Worm (Caenorhabditis elegans): ENCODE data around the gene C52B9.8.

Gene C52B9.8

DNA sequence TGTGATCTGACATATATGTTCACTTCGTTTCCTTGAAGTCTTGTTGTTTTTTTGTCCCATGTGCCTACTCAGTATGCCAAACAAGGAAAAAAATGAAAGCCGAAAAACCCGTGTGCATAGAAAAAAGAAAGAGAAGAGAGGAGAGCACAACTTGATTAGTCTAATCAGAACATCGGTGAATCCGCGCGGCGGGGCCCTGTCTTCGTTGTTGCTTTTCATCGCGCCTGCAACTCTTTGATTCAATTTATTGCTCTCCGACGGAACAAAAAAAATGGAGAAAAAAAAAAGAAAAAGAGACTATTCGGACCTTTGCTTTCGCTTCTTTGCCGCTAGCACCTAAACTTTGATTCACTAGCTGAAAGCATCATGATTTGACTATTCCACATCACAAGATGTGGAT, 3.4 kb upstream of the C52B9.8 start:
- TF ChIP-seq dao-5 (tag; optimal IDR thresholded peaks at IDR 0.05) (no peak), him-1 (tag; optimal IDR thresholded peaks at IDR 0.05) (no peak), W03F9.2 (tag; optimal IDR thresholded peaks at IDR 0.05) (no peak)

DNA sequence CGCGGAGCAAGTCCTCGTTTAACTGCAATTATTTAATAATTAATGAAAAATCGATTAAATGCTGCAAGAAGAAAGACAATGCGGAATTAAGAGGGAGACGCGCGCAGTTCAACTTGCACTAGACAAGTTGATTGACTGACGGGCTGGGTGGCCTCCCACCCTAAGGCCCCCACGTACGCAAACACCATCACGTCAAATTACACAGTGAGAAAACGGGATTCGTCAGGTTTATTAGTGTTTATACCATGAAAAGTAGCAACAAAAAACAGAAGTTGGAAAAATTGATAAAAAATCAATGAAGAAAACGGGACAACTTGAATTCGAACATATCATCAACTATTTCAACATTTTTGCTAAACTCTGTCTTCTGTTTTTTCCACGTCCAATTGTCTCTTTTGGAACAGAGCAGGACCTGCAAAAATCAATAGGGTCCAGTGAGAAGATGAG, 4.0 kb downstream of the C52B9.8 start:
- TF ChIP-seq W03F9.2 (tag; optimal IDR thresholded peaks at IDR 0.05): no peak
- TF ChIP-seq him-1 (tag; optimal IDR thresholded peaks at IDR 0.05): no peak
- TF ChIP-seq dao-5 (tag; optimal IDR thresholded peaks at IDR 0.05): no peak

DNA sequence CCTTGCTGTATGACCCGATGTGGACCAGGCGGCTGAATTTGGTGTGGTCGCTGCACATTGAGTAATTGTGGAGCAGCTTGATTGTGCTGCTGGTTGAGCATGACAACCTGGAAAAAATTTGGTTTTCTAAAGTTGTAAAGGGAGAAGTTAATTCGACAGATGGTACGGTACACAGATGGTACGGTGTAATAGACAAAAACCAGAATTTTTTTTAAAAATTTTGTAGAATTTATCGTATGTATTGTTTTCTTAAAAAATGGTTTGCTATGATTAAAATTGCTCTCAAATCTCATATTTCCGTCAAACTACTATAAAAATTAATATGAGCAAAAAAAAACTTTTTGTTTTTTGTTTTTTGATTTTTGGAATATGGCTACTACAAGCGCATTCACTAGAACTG, 4.7 kb downstream of the C52B9.8 start, which contains the start of gene pqn-15:
TSS of gene pqn-15 (minus strand) at position 101 of the 400 bp plus-strand sequence.
- TF ChIP-seq dao-5 (tag; optimal IDR thresholded peaks at IDR 0.05) (no peak), him-1 (tag; optimal IDR thresholded peaks at IDR 0.05) (no peak), W03F9.2 (tag; optimal IDR thresholded peaks at IDR 0.05) (no peak)

DNA sequence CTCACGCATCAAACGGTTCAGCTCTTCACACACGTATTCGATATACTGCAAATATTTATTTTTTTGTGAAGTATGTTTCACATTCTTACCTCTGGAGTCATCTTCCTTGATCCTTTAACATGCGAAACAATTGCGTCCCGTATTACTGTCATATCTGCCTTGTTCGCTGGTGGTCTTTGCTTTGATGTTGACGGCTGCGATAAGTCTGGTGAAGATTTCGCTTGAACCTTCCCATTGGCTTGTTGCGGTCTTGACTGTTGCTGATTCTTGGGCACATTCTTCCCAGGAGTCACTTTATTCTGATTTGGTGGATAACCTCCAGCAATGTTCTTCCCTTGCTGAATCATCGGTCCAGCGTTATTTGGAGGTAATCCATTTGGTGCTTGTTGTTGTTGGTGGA, 8.4 kb downstream of the C52B9.8 start:
- TF ChIP-seq him-1 (tag; optimal IDR thresholded peaks at IDR 0.05) (no peak), dao-5 (tag; optimal IDR thresholded peaks at IDR 0.05) (no peak), W03F9.2 (tag; optimal IDR thresholded peaks at IDR 0.05) (no peak)

DNA sequence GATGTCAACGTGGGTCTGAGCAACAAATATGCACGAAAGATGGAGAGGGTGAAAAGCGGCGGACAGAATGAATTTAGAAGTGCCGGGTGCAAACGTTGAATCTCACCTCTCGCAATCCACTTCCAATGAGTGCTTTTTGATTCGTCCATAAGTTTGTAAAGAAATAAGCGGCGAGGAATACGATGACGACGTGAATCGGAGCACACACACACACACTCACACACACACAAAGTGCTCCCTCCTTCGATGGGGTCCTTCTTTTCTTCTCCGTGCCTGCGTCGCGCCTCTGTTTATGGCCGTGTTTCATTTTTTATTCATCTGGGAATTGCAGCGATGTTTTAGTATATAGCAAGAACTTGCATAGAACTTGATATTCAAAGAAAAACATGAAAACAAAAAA, 14.1 kb downstream of the C52B9.8 start, which contains the start of gene paf-2:
TSS of gene paf-2 (minus strand) at position 290 of the 400 bp plus-strand sequence.
- TF ChIP-seq W03F9.2 (tag; optimal IDR thresholded peaks at IDR 0.05) (no peak), dao-5 (tag; optimal IDR thresholded peaks at IDR 0.05) (no peak), him-1 (tag; optimal IDR thresholded peaks at IDR 0.05) (no peak)

DNA sequence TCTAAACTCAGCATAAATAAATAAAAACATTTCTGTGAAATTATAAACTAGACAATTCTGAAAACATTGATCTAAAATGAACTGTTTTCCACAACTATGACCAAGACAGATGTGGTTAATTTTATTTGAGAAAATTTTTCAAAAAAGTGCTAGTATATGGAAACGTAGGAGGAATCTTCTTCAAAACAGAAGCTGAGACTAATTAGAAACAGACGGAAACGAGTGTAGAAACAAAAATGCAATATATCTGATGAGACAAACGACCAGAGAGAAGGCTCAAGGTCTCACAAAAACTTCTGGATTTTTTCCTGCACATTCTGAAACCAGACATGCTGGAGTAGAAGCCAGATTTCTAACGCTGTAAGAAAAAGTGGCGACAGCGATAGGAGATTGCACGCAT, 15.7 kb downstream of the C52B9.8 start:
- TF ChIP-seq dao-5 (tag; optimal IDR thresholded peaks at IDR 0.05) (no peak), him-1 (tag; optimal IDR thresholded peaks at IDR 0.05) (no peak), W03F9.2 (tag; optimal IDR thresholded peaks at IDR 0.05) (no peak)

DNA sequence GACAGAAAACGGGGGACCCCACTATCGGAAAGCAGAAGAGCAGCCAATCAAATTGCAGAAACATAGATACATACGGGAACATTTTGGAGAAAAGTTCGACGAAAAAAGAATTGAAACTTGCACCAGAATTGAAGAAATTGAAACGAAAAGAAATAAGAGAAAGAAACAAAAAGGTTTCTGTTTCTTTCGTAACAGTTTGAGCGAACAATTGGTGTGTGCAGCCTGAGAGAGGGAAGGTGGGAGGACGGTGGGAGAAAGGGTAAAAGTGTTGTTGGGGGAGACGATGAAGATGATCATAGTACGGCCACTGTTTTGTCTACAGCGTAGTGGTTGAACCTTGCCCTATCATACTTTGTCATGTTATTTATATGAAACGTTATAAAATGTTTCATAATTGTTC, 16.6 kb downstream of the C52B9.8 start:
- TF ChIP-seq dao-5 (tag; optimal IDR thresholded peaks at IDR 0.05) (no peak), him-1 (tag; optimal IDR thresholded peaks at IDR 0.05) (no peak), W03F9.2 (tag; optimal IDR thresholded peaks at IDR 0.05) (no peak)

DNA sequence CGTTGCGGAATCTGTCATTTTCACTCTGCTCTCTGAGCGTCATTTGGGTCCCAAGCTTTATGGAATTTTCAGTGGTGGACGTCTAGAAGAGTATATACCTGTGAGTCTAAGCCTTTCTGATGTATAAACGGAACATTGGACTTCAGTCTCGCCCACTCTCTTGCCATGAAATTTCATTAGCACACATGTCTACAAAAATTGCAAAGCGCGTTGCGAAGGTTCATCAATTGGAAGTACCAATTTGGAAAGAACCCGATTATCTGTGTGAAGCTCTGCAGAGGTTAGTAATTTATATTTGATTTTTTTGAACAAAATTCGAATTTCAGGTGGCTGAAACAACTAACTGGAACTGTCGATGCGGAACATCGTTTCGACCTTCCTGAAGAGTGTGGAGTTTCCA, 21.8 kb downstream of the C52B9.8 start:
- TF ChIP-seq dao-5 (tag; optimal IDR thresholded peaks at IDR 0.05) (no peak), him-1 (tag; optimal IDR thresholded peaks at IDR 0.05) (no peak), W03F9.2 (tag; optimal IDR thresholded peaks at IDR 0.05) (no peak)

DNA sequence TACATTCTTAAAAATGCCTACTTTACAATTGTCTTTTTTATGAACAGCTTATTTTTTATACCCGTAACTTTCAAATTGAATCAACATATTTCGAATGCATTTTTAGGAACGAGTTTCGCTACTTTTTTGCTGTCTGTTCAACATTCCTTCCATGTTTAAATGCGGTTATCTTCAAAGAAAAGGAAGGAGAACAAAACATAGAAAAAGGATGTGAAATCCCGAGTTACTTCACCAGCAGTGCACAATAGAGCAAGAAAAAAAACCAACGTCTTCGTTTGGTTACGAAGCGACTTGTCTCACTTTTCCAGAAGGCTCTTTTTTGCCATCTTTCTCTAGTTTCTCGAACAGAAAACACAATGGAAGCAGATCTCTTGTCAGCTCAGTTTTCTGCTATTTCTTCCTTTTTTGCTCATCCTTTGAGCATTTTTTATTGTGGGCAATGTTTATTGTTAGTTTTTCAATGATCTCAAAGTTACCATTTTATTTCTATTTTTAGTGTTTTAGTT, 25.8 kb downstream of the C52B9.8 start, which contains the start of gene cka-2:
TSS of gene cka-2 (plus strand) at position 456 of the 506 bp plus-strand sequence.
- TF ChIP-seq dao-5 (tag; optimal IDR thresholded peaks at IDR 0.05): no peak
- no peak for TF ChIP-seq him-1 (tag; optimal IDR thresholded peaks at IDR 0.05)
- no peak for TF ChIP-seq W03F9.2 (tag; optimal IDR thresholded peaks at IDR 0.05)

DNA sequence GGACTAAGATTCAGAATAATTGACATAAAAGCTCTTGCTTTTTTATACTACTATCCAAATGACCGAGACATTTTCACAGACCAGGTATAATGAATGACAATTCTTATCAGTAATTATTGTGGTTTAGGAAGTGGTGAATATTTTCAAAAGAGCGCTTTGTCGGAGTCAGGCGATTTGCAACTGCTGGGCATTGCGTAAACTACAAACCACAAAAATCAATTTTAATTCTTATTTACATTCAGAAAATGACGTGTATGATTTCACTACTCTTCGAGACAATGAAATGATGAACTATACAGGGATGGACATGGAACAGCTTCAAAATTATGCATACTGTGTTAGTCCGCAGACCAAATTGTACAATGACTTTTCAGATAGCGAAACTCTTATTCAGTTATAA, 27.1 kb downstream of the C52B9.8 start:
- TF ChIP-seq him-1 (tag; optimal IDR thresholded peaks at IDR 0.05): no peak
- no peak for TF ChIP-seq dao-5 (tag; optimal IDR thresholded peaks at IDR 0.05)
- TF ChIP-seq W03F9.2 (tag; optimal IDR thresholded peaks at IDR 0.05): no peak

DNA sequence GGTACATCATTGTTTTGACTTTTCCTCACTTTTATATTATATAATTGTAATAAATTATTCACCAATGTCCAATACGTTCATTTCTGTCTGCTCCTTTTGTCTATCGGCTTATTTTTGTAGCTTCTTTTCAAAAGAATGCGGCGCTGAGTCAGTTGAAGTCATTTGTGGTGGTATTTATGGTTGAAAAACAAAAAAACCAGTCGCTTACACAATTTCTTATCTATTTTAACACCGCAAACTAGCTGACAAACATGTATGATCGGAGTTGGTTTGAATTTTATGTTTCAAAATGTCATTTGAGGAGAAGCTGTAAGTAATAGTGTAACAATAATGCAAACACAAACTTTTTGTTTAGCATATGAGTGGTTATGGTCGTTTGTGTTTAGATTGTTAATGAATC, 27.6 kb downstream of the C52B9.8 start, which contains the start of gene ets-10:
TSS of gene ets-10 (plus strand) at position 201 of the 400 bp plus-strand sequence.
- TF ChIP-seq dao-5 (tag; optimal IDR thresholded peaks at IDR 0.05) (no peak), W03F9.2 (tag; optimal IDR thresholded peaks at IDR 0.05) (no peak), him-1 (tag; optimal IDR thresholded peaks at IDR 0.05) (no peak)

DNA sequence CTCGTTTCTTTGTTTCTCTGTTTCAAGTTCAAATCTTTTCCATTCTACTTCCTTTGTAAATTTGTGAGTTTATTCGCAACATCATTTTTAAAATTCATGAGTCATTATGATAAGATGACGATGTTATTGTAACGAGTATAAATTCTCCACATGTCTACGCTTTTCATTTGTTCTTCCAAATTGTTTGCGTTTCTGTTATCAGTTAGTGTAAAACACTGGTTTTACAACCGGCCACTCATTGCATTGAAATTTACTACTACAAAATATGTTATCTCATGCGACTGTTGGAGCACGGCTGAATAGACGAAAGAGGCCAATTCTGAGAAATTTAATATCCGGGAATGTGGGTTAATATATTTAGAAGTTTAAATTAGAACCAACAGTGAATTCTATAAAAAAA, 29.2 kb downstream of the C52B9.8 start, which contains the start of gene C52B9.19:
TSS of gene C52B9.19 (plus strand) at position 176 of the 400 bp plus-strand sequence.
- TF ChIP-seq W03F9.2 (tag; optimal IDR thresholded peaks at IDR 0.05) (no peak), dao-5 (tag; optimal IDR thresholded peaks at IDR 0.05) (no peak), him-1 (tag; optimal IDR thresholded peaks at IDR 0.05) (no peak)

DNA sequence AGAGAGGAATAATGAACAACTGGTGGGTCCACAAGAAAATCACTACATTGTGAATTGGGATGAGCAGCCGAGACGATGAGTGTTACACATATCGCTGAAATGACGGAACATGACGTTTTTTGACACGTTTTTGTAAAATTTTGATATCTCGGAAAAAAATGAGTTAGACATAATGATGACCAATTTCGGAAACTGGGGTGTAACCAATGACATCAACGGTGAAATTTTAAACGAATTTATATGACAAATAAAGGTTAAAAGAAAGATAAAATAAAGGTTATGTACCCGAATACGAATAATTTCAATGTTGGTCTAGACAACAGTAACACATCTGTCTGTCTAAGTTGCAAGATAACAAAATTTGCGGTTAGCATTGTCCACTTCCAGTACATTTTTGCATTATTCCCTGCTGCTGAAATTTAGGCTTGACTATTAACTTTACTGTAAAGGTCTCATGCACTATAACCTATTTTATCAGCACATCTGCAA, 32.2 kb downstream of the C52B9.8 start, which contains the start of the genes twk-28 and ets-9:
TSS of gene twk-28 (minus strand) at position 51 of the 489 bp plus-strand sequence.
TSS of gene ets-9 (plus strand) at position 410 of the 489 bp plus-strand sequence.
- TF ChIP-seq W03F9.2 (tag; optimal IDR thresholded peaks at IDR 0.05) (no peak), him-1 (tag; optimal IDR thresholded peaks at IDR 0.05) (no peak), dao-5 (tag; optimal IDR thresholded peaks at IDR 0.05) (no peak)

DNA sequence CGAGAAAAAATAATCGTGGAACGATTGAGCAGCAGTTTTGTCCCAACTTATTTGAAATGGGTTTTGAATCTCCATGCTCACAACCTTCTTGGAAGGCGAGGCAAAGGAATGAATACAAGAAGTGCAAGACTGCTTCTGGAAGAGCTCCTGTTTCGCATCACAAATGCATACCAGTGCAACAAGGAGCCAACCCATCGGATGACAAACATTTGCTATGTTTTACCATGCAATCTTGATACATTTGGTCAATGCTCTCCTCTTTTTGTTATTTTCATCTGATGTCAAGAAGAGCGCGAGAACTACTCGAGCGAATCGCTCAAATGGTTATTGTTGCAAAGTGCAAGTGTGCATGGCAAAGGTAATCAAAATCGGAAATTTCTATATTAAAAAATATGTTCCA, 37.5 kb downstream of the C52B9.8 start, which contains the start of gene mec-18:
TSS of gene mec-18 (minus strand) at position 101 of the 400 bp plus-strand sequence.
- TF ChIP-seq him-1 (tag; optimal IDR thresholded peaks at IDR 0.05): no peak
- TF ChIP-seq W03F9.2 (tag; optimal IDR thresholded peaks at IDR 0.05): no peak
- TF ChIP-seq dao-5 (tag; optimal IDR thresholded peaks at IDR 0.05): no peak

Data from whole organism, L4/young adult.